Fruit fly (Drosophila melanogaster) whole organism, embryonic: Measurements from ENCODE around the gene TwdlN.

Experiments used
- Abd-B ChIP-seq: fragments of 200-800 bp; sonication (Bioruptor generic); optimal IDR thresholded peaks from 2 replicates; lab custom pipeline; 2018; ENCODE audit warnings: missing biosample characterization, mild to moderate bottlenecking, missing genetic modification characterization, moderate library complexity
- CG10274 ChIP-seq: fragments of 200-800 bp; sonication (Bioruptor generic); optimal IDR thresholded peaks from 3 replicates; lab custom pipeline; 2017; ENCODE audit warnings: missing biosample characterization, mild to moderate bottlenecking, missing genetic modification characterization
- CG10321 ChIP-seq: fragments of 200-800 bp; sonication (Bioruptor generic); IDR thresholded peaks from 2 replicates; pipeline ENCODE4 v1.3.6; 2022; ENCODE audit warnings: missing biosample characterization, missing genetic modification characterization
- CG10654 ChIP-seq: fragments of 200-800 bp; sonication (Bioruptor generic); optimal IDR thresholded peaks from 2 replicates; lab custom pipeline; 2016; ENCODE audit warnings: missing biosample characterization, missing genetic modification characterization
- CG11504 ChIP-seq: fragments of 200-800 bp; sonication (Bioruptor generic); optimal IDR thresholded peaks from 3 replicates; lab custom pipeline; 2019; ENCODE audit warnings: missing biosample characterization, mild to moderate bottlenecking, missing genetic modification characterization, moderate library complexity
- CG12391 ChIP-seq: fragments of 200-800 bp; sonication (Bioruptor generic); optimal IDR thresholded peaks from 3 replicates; lab custom pipeline; 2018; ENCODE audit warnings: missing biosample characterization, mild to moderate bottlenecking, missing genetic modification characterization, moderate library complexity
- CG1603 ChIP-seq: fragments of 200-800 bp; sonication (Bioruptor generic); optimal IDR thresholded peaks from 2 replicates; lab custom pipeline; 2019; ENCODE audit warnings: missing biosample characterization, mild to moderate bottlenecking, missing genetic modification characterization, moderate library complexity
- CG18262 ChIP-seq: fragments of 200-800 bp; optimal IDR thresholded peaks from 3 replicates; lab custom pipeline; 2019; ENCODE audit warnings: missing biosample characterization, mild to moderate bottlenecking, missing genetic modification characterization, moderate library complexity
- CG31388 ChIP-seq: fragments of 200-800 bp; sonication (Bioruptor generic); optimal IDR thresholded peaks from 2 replicates; lab custom pipeline; 2016; ENCODE audit warnings: missing biosample characterization, missing genetic modification characterization
- CG6813 ChIP-seq: fragments of 200-800 bp; sonication (Bioruptor generic); optimal IDR thresholded peaks from 2 replicates; lab custom pipeline; 2017; ENCODE audit warnings: missing biosample characterization, missing genetic modification characterization, mild to moderate bottlenecking, moderate library complexity, missing genetic modification reagents
- CG7745 ChIP-seq: fragments of 200-800 bp; sonication (Bioruptor generic); optimal IDR thresholded peaks from 2 replicates; lab custom pipeline; 2018; ENCODE audit warnings: missing biosample characterization, mild to moderate bottlenecking, missing genetic modification characterization, moderate library complexity
- CG7928 ChIP-seq: fragments of 200-800 bp; sonication (Bioruptor generic); optimal IDR thresholded peaks from 2 replicates; lab custom pipeline; 2017; ENCODE audit warnings: missing biosample characterization, mild to moderate bottlenecking, missing genetic modification characterization
- CG9609 ChIP-seq: fragments of 200-800 bp; sonication (Bioruptor generic); optimal IDR thresholded peaks from 3 replicates; lab custom pipeline; 2016; ENCODE audit warnings: missing biosample characterization, missing genetic modification characterization
- CTCF ChIP-seq: fragments of 200-800 bp; sonication (Bioruptor generic); optimal IDR thresholded peaks from 2 replicates; lab custom pipeline; 2017; ENCODE audit warnings: missing biosample characterization, mild to moderate bottlenecking, missing genetic modification characterization, moderate library complexity
- Dfd ChIP-seq, 2 experiments: fragments of >200 bp; optimal IDR thresholded peaks; 2 replicates each; lab custom pipeline; 2017; ENCODE audit warnings: missing biosample characterization in 2 of 2, missing genetic modification characterization in 2 of 2
- HLH54F ChIP-seq: fragments of 200-800 bp; sonication (Bioruptor generic); optimal IDR thresholded peaks from 3 replicates; lab custom pipeline; 2016; ENCODE audit warnings: missing biosample characterization, missing genetic modification characterization
- Kr ChIP-seq: fragments of 200-800 bp; sonication (Bioruptor generic); optimal IDR thresholded peaks from 2 replicates; lab custom pipeline; 2017; ENCODE audit warnings: missing biosample characterization, mild to moderate bottlenecking, missing genetic modification characterization
- Lpt ChIP-seq: fragments of >200 bp; optimal IDR thresholded peaks from 2 replicates; lab custom pipeline; 2018; ENCODE audit warnings: missing biosample characterization, missing genetic modification characterization
- MBD-R2 ChIP-seq: fragments of 200-800 bp; sonication (Bioruptor generic); IDR thresholded peaks from 2 replicates; pipeline ENCODE4 v1.3.6; 2022; ENCODE audit warnings: missing biosample characterization, missing genetic modification characterization
- Mrtf ChIP-seq: fragments of 200-800 bp; sonication (Bioruptor generic); IDR thresholded peaks from 3 replicates; pipeline ENCODE4 v1.3.6; 2022; ENCODE audit warnings: missing biosample characterization, missing genetic modification characterization
- NfI ChIP-seq: fragments of 200-800 bp; sonication (Bioruptor generic); optimal IDR thresholded peaks from 3 replicates; lab custom pipeline; 2018; ENCODE audit warnings: missing biosample characterization, mild to moderate bottlenecking, missing genetic modification characterization, moderate library complexity
- Spps ChIP-seq: fragments of 200-800 bp; sonication (Bioruptor generic); optimal IDR thresholded peaks from 2 replicates; lab custom pipeline; 2018; ENCODE audit warnings: missing biosample characterization, mild to moderate bottlenecking, missing genetic modification characterization
- Stat92E ChIP-seq, 3 experiments: fragments of >200 bp in 2 of 3; fragments of 200-800 bp in 1 of 3; sonication (Bioruptor generic) in 1 of 3; optimal IDR thresholded peaks; 2 replicates each; lab custom pipeline; 2017 to 2019; ENCODE audit warnings: missing biosample characterization in 3 of 3, missing genetic modification characterization in 3 of 3, mild to moderate bottlenecking in 1 of 3, moderate library complexity in 1 of 3
- Trl ChIP-seq, 3 experiments: fragments of >200 bp in 2 of 3; fragments of 200-800 bp in 1 of 3; sonication (Bioruptor generic) in 1 of 3; optimal IDR thresholded peaks; 2 replicates in 1 of 3; 3 replicates in 2 of 3; lab custom pipeline; 2016 to 2017; ENCODE audit warnings: missing biosample characterization in 1 of 3, missing genetic modification characterization in 1 of 3
- Usf ChIP-seq: fragments of 200-800 bp; sonication (Bioruptor generic); optimal IDR thresholded peaks from 2 replicates; lab custom pipeline; 2017; ENCODE audit warnings: missing genotype, missing biosample characterization, missing genetic modification characterization
- bab2 ChIP-seq: fragments of 200-800 bp; sonication (Bioruptor generic); optimal IDR thresholded peaks from 2 replicates; lab custom pipeline; 2016; ENCODE audit warnings: missing biosample characterization, missing genetic modification characterization
- bbx ChIP-seq: fragments of 200-800 bp; sonication (Bioruptor generic); IDR thresholded peaks from 2 replicates; pipeline ENCODE4 v1.3.6; 2022; ENCODE audit warnings: missing biosample characterization, missing genetic modification characterization; ENCODE audit not compliant: partially characterized antibody
- bowl ChIP-seq: fragments of 200-800 bp; sonication (Bioruptor generic); IDR thresholded peaks from 2 replicates; pipeline ENCODE4 v1.3.6; 2022; ENCODE audit warnings: missing biosample characterization, missing genetic modification characterization
- cg ChIP-seq: fragments of 200-800 bp; sonication (Bioruptor generic); optimal IDR thresholded peaks from 3 replicates; lab custom pipeline; 2019; ENCODE audit warnings: missing biosample characterization, mild to moderate bottlenecking, missing genetic modification characterization, moderate library complexity
- fd102C ChIP-seq: fragments of 200-800 bp; sonication (Bioruptor generic); optimal IDR thresholded peaks from 2 replicates; lab custom pipeline; 2018; ENCODE audit warnings: missing biosample characterization, mild to moderate bottlenecking, missing genetic modification characterization, moderate library complexity
- fru ChIP-seq: fragments of >200 bp; optimal IDR thresholded peaks from 2 replicates; lab custom pipeline; 2017
- gce ChIP-seq: fragments of 200-800 bp; sonication (Bioruptor generic); IDR thresholded peaks from 3 replicates; pipeline ENCODE4 v1.3.6; 2022; ENCODE audit warnings: missing biosample characterization, missing genetic modification characterization
- hkb ChIP-seq, 2 experiments: fragments of 200-800 bp in 1 of 2; fragments of >200 bp in 1 of 2; sonication (Bioruptor generic) in 1 of 2; IDR thresholded peaks in 1 of 2; optimal IDR thresholded peaks in 1 of 2; 2 replicates each; pipeline versions ENCODE4 v1.3.6 to Lab custom; 2017 to 2022; ENCODE audit warnings: missing biosample characterization in 1 of 2, missing genetic modification characterization in 1 of 2
- jigr1 ChIP-seq: fragments of 200-800 bp; sonication (Bioruptor generic); IDR thresholded peaks from 3 replicates; pipeline ENCODE4 v1.3.6; 2022; ENCODE audit warnings: missing biosample characterization, missing genetic modification characterization
- kni ChIP-seq: fragments of 200-800 bp; sonication (Bioruptor generic); optimal IDR thresholded peaks from 3 replicates; lab custom pipeline; 2017; ENCODE audit warnings: mild to moderate bottlenecking, missing biosample characterization, missing genetic modification reagents, missing genetic modification characterization
- lov ChIP-seq, 2 experiments: fragments of 200-800 bp in 1 of 2; fragments of >200 bp in 1 of 2; sonication (Bioruptor generic) in 1 of 2; IDR thresholded peaks in 1 of 2; optimal IDR thresholded peaks in 1 of 2; 2 replicates in 1 of 2; 3 replicates in 1 of 2; pipeline versions ENCODE4 v1.3.6 to Lab custom; 2017 to 2022; ENCODE audit warnings: missing biosample characterization in 1 of 2, missing genetic modification characterization in 1 of 2
- mirr ChIP-seq: fragments of 200-800 bp; sonication (Bioruptor generic); optimal IDR thresholded peaks from 3 replicates; lab custom pipeline; 2018; ENCODE audit warnings: missing biosample characterization, mild to moderate bottlenecking, missing genetic modification characterization
- onecut ChIP-seq: fragments of 200-800 bp; sonication (Bioruptor generic); IDR thresholded peaks from 2 replicates; pipeline ENCODE4 v1.3.6; 2022; ENCODE audit warnings: missing biosample characterization, missing genetic modification characterization
- org-1 ChIP-seq: fragments of 200-800 bp; sonication (Bioruptor generic); optimal IDR thresholded peaks from 2 replicates; lab custom pipeline; 2017; ENCODE audit warnings: missing biosample characterization, missing genetic modification characterization
- pb ChIP-seq: fragments of 200-800 bp; sonication (Bioruptor generic); optimal IDR thresholded peaks from 3 replicates; lab custom pipeline; 2016; ENCODE audit warnings: missing biosample characterization, missing genetic modification characterization
- rib ChIP-seq: fragments of 200-800 bp; sonication (Bioruptor generic); IDR thresholded peaks from 2 replicates; pipeline ENCODE4 v1.3.6; 2022; ENCODE audit warnings: missing biosample characterization, missing genetic modification characterization
- salm ChIP-seq: fragments of 200-800 bp; sonication (Bioruptor generic); optimal IDR thresholded peaks from 2 replicates; lab custom pipeline; 2018; ENCODE audit warnings: missing biosample characterization, mild to moderate bottlenecking, missing genetic modification characterization
- sc ChIP-seq, 3 experiments: fragments of >200 bp in 2 of 3; fragments of 200-800 bp in 1 of 3; sonication (Bioruptor generic) in 1 of 3; optimal IDR thresholded peaks; 2 replicates in 2 of 3; 3 replicates in 1 of 3; lab custom pipeline; 2017; ENCODE audit warnings: mild to moderate bottlenecking in 1 of 3, missing biosample characterization in 1 of 3, missing genetic modification characterization in 1 of 3, missing genetic modification reagents in 1 of 3
- sd ChIP-seq: fragments of 200-800 bp; sonication (Bioruptor generic); optimal IDR thresholded peaks from 3 replicates; lab custom pipeline; 2018; ENCODE audit warnings: missing biosample characterization, mild to moderate bottlenecking, missing genetic modification characterization, moderate library complexity
- sens ChIP-seq: fragments of 200-800 bp; sonication (Bioruptor generic); peaks from one replicate; lab custom pipeline; 2016; ENCODE audit warnings: missing biosample characterization, missing genetic modification characterization
- seq ChIP-seq: fragments of 200-800 bp; sonication (Bioruptor generic); IDR thresholded peaks from 2 replicates; pipeline ENCODE4 v1.3.6; 2022; ENCODE audit warnings: missing biosample characterization, missing genetic modification characterization
- sima ChIP-seq: fragments of 200-800 bp; sonication (Bioruptor generic); optimal IDR thresholded peaks from 2 replicates; lab custom pipeline; 2016; ENCODE audit warnings: missing biosample characterization, missing genetic modification characterization
- tup ChIP-seq: fragments of 200-800 bp; sonication (Bioruptor generic); optimal IDR thresholded peaks from 2 replicates; lab custom pipeline; 2016; ENCODE audit warnings: missing biosample characterization, mild to moderate bottlenecking, missing genetic modification characterization, moderate library complexity
- wor ChIP-seq: fragments of 200-800 bp; sonication (Bioruptor generic); IDR thresholded peaks from 2 replicates; pipeline ENCODE4 v1.3.6; 2022; ENCODE audit warnings: missing biosample characterization, missing genetic modification characterization
- zfh1 ChIP-seq: fragments of 200-800 bp; sonication (Bioruptor generic); IDR thresholded peaks from 3 replicates; pipeline ENCODE4 v1.3.6; 2022; ENCODE audit warnings: missing biosample characterization, missing genetic modification characterization

Gene TwdlN

dm6 chr3R:26654594-26654993 is 22.9 kb downstream of the TwdlN start (continued):
- TF ChIP-seq rib (GFP tag; lab: Robert Waterston, UW), result no peak
- no peak for TF ChIP-seq bowl (GFP tag; lab: Robert Waterston, UW)
- no peak for TF ChIP-seq sc (optimal IDR thresholded peaks at IDR 0.05; lab: Kevin White, UChicago)
- no peak for TF ChIP-seq sc (GFP tag; optimal IDR thresholded peaks at IDR 0.05; lab: Kevin White, UChicago)
- 0 out of 3 replicates have a peak, but pooled peaks have one; percentile 15 for TF ChIP-seq gce (GFP tag; lab: Robert Waterston, UW)
- TF ChIP-seq kni (GFP tag; lab: Kevin White, UChicago), result no peak
- TF ChIP-seq NfI (GFP tag; lab: Kevin White, UChicago), result peak; percentile 47
- TF ChIP-seq CG12391 (tag; lab: Kevin White, UChicago), result no peak
- TF ChIP-seq fd102C (GFP tag; lab: Kevin White, UChicago), result no peak
- TF ChIP-seq cg (GFP tag; lab: Kevin White, UChicago), result no peak
- TF ChIP-seq org-1 (GFP tag; lab: Kevin White, UChicago), result peak; percentile 52
- TF ChIP-seq Spps (tag; lab: Kevin White, UChicago), result no peak
- no peak for TF ChIP-seq sima
- peak; percentile 88 for TF ChIP-seq sens (GFP tag; lab: Kevin White, UChicago)
- 0 out of 2 replicates have a peak, but pooled peaks have one; percentile 14 for TF ChIP-seq onecut (GFP tag; lab: Robert Waterston, UW)
- no peak for TF ChIP-seq CG10274
- TF ChIP-seq CG6813 (GFP tag; lab: Kevin White, UChicago), result peak; percentile 14
- TF ChIP-seq Trl (optimal IDR thresholded peaks at IDR 0.05; lab: Kevin White, UChicago), result no peak
- TF ChIP-seq Trl (GFP tag; optimal IDR thresholded peaks at IDR 0.05; lab: Kevin White, UChicago), result peak; percentile 41
- no peak for TF ChIP-seq CG7928 (GFP tag; lab: Kevin White, UChicago)
- TF ChIP-seq Kr, result no peak
- peak; percentile 48 for TF ChIP-seq bab2 (GFP tag; lab: Kevin White, UChicago)
- no peak for TF ChIP-seq CG10321
- TF ChIP-seq hkb (optimal IDR thresholded peaks at IDR 0.05; lab: Kevin White, UChicago), result no peak
- TF ChIP-seq hkb (GFP tag; IDR thresholded peaks at IDR 0.05; lab: Robert Waterston, UW), result peak; percentile 69
- no peak for TF ChIP-seq pb
- no peak for TF ChIP-seq Lpt (GFP tag; lab: Kevin White, UChicago)
- 0 out of 3 replicates have a peak, but pooled peaks have one; percentile 11 for TF ChIP-seq zfh1 (GFP tag; lab: Robert Waterston, UW)
- TF ChIP-seq tup (GFP tag; lab: Kevin White, UChicago), result no peak
- TF ChIP-seq CG18262, result no peak
- TF ChIP-seq Mrtf (GFP tag; lab: Robert Waterston, UW), result peak; percentile 64; the same call in 2 of the 3 replicates
- peak; percentile 21; the same call in 1 of the 2 replicates for TF ChIP-seq wor (GFP tag; lab: Robert Waterston, UW)
- no peak for TF ChIP-seq Usf (GFP tag; lab: Kevin White, UChicago)
- TF ChIP-seq Stat92E (GFP tag; optimal IDR thresholded peaks at IDR 0.05; lab: Kevin White, UChicago), result no peak
- no peak for TF ChIP-seq sd (tag; lab: Kevin White, UChicago)
- TF ChIP-seq CG10654 (GFP tag; lab: Kevin White, UChicago), result no peak
- no peak for TF ChIP-seq jigr1 (GFP tag; lab: Robert Waterston, UW)
- peak; percentile 31 for TF ChIP-seq Abd-B (GFP tag; lab: Kevin White, UChicago)
- TF ChIP-seq seq (GFP tag; lab: Robert Waterston, UW), result peak; percentile 60; the same call in 1 of the 2 replicates
- no peak for TF ChIP-seq CG1603 (tag; lab: Kevin White, UChicago)
- TF ChIP-seq CG9609, result peak; percentile 63
- TF ChIP-seq salm (tag; lab: Kevin White, UChicago), result peak; percentile 3
- peak; percentile 44 for TF ChIP-seq HLH54F (GFP tag; lab: Kevin White, UChicago)
- no peak for TF ChIP-seq MBD-R2
- no peak for TF ChIP-seq bbx
- TF ChIP-seq CG31388 (GFP tag; lab: Kevin White, UChicago), result no peak
- no peak for TF ChIP-seq fru (lab: Kevin White, UChicago)
- TF ChIP-seq CG7745, result no peak
- TF ChIP-seq lov (optimal IDR thresholded peaks at IDR 0.05; lab: Kevin White, UChicago), result no peak
- no peak for TF ChIP-seq lov (GFP tag; IDR thresholded peaks at IDR 0.05; lab: Robert Waterston, UW)
- TF ChIP-seq CG11504 (tag; lab: Kevin White, UChicago), result peak; percentile 78
- TF ChIP-seq mirr (GFP tag; lab: Kevin White, UChicago), result no peak
- TF ChIP-seq CTCF (GFP tag; lab: Kevin White, UChicago), result no peak
- no peak for TF ChIP-seq Dfd (GFP tag; optimal IDR thresholded peaks at IDR 0.05; lab: Kevin White, UChicago)
